Fruit fly (Drosophila melanogaster): ENCODE data around the gene Pink1.

DNA sequence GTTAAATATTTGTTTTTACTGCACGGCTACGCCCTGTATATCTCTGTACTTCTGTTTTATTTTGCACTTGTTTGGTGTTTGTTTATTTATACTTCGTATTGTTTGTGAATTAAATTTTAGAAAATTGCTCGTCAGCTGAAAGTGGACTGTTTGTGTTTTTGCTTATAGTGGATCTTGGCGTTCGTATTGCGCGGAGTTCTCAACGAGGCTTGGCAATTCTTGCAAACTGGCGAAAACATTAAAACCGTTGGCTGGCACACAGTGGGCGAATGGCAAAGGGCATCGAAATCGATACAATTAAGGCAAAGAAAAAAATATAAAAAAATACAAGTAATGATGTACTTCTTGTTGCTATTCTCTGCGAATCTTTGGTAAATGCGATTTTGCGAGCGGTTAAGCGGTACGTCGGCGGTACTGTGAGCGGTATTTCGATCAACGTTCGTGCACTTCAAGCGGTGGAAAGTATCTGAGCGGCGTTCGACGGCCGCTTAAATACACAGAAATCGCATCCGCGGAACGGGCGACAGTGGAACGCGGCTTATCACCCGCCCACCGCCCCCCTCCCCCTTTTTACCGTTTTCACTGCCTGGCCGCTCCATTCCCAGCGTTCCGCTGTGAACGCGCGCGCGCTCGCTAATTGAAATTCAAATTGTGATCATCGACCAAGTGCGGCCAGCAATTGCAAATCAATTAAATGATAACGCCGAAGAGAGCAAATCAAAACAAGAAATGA, 43.3 kb downstream of the Pink1 start:
- no peak for TF ChIP-seq CG7101 (tag; optimal IDR thresholded peaks at IDR 0.05)
- TF ChIP-seq Hr96 (GFP tag; optimal IDR thresholded peaks at IDR 0.05), result no peak
- TF ChIP-seq cic (GFP tag; optimal IDR thresholded peaks at IDR 0.05), result no peak
- TF ChIP-seq cnc (optimal IDR thresholded peaks at IDR 0.05), result no peak
- TF ChIP-seq pad (GFP tag; optimal IDR thresholded peaks at IDR 0.05), result no peak
- TF ChIP-seq CG33017 (tag; optimal IDR thresholded peaks at IDR 0.05), result no peak
- no peak for TF ChIP-seq Mnt (GFP tag; optimal IDR thresholded peaks at IDR 0.05)
